Worm (Caenorhabditis elegans): Measurements from ENCODE around the gene ceh-79.

- no peak for TF ChIP-seq ztf-7 (tag; optimal IDR thresholded peaks at IDR 0.05)
- TF ChIP-seq nhr-25 (tag; optimal IDR thresholded peaks at IDR 0.05; ENCODE audit: borderline replicate concordance, insufficient read depth), result no peak
These were observed 32.8 kb downstream of the ceh-79 start for ce11 chrV:13334447-13334846.

All from whole organism, L4 larva.